Worm (Caenorhabditis elegans): Measurements from ENCODE around the gene cdo-1.

The cdo-1 gene

ce11 chrX:876935-877334 is 13.6 kb upstream of the cdo-1 start, which contains the start of gene ZC13.1 (continued):
- no peak for TF ChIP-seq unc-39 (tag; optimal IDR thresholded peaks at IDR 0.05)
- no peak for TF ChIP-seq elt-1 (tag; optimal IDR thresholded peaks at IDR 0.05)
- no peak for TF ChIP-seq alr-1 (tag; optimal IDR thresholded peaks at IDR 0.05)
- TF ChIP-seq lin-13 (GFP tag; optimal IDR thresholded peaks at IDR 0.05) = peak; percentile 75
- no peak for TF ChIP-seq nhr-11 (tag; optimal IDR thresholded peaks at IDR 0.05)
- TF ChIP-seq aly-2 (tag; optimal IDR thresholded peaks at IDR 0.05) = no peak
- TF ChIP-seq nhr-237 (tag; optimal IDR thresholded peaks at IDR 0.05) = no peak
- no peak for TF ChIP-seq unc-62 (GFP tag; optimal IDR thresholded peaks at IDR 0.05)
- peak; percentile 94 for TF ChIP-seq nhr-129 (tag; optimal IDR thresholded peaks at IDR 0.05)
- TF ChIP-seq ceh-16 (tag; optimal IDR thresholded peaks at IDR 0.05) = no peak
- TF ChIP-seq nhr-23 (tag; optimal IDR thresholded peaks at IDR 0.05) = no peak
- no peak for TF ChIP-seq nhr-10 (tag; optimal IDR thresholded peaks at IDR 0.05)
- TF ChIP-seq lin-39 (tag; optimal IDR thresholded peaks at IDR 0.05) = no peak
- TF ChIP-seq R02D3.7 (tag; optimal IDR thresholded peaks at IDR 0.05) = no peak
- TF ChIP-seq sma-3 (GFP tag; optimal IDR thresholded peaks at IDR 0.05) = peak; percentile 55
- TF ChIP-seq blmp-1 (tag; optimal IDR thresholded peaks at IDR 0.05; ENCODE audit: insufficient read depth) = peak; percentile 92
- TF ChIP-seq gmeb-1 (tag; optimal IDR thresholded peaks at IDR 0.05) = peak; percentile 35
- peak; percentile 38 for TF ChIP-seq zag-1 (tag; optimal IDR thresholded peaks at IDR 0.05)
- peak; percentile 80 for TF ChIP-seq unc-55 (GFP tag; optimal IDR thresholded peaks at IDR 0.05)

- no peak for TF ChIP-seq mab-5 (tag; optimal IDR thresholded peaks at IDR 0.05)
- TF ChIP-seq Y55F3AM.14 (GFP tag; optimal IDR thresholded peaks at IDR 0.05) = no peak
- no peak for TF ChIP-seq ztf-4 (tag; optimal IDR thresholded peaks at IDR 0.05)
- no peak for TF ChIP-seq ZK546.5 (tag; optimal IDR thresholded peaks at IDR 0.05)
- TF ChIP-seq nhr-6 (tag; optimal IDR thresholded peaks at IDR 0.05) = no peak
- no peak for TF ChIP-seq alr-1 (tag; optimal IDR thresholded peaks at IDR 0.05)
- no peak for TF ChIP-seq unc-62 (GFP tag; optimal IDR thresholded peaks at IDR 0.05)
- no peak for TF ChIP-seq sem-4 (tag; optimal IDR thresholded peaks at IDR 0.05)
- no peak for TF ChIP-seq mbf-1 (tag; optimal IDR thresholded peaks at IDR 0.05)
- no peak for TF ChIP-seq crh-2 (tag; optimal IDR thresholded peaks at IDR 0.05)
- TF ChIP-seq R02D3.7 (tag; optimal IDR thresholded peaks at IDR 0.05) = no peak
- no peak for TF ChIP-seq ceh-16 (tag; optimal IDR thresholded peaks at IDR 0.05)
- TF ChIP-seq skn-1 (tag; optimal IDR thresholded peaks at IDR 0.05) = no peak
- no peak for TF ChIP-seq aly-2 (tag; optimal IDR thresholded peaks at IDR 0.05)
- no peak for TF ChIP-seq zag-1 (tag; optimal IDR thresholded peaks at IDR 0.05)
- no peak for TF ChIP-seq mdl-1 (tag; optimal IDR thresholded peaks at IDR 0.05)
- no peak for TF ChIP-seq nhr-23 (tag; optimal IDR thresholded peaks at IDR 0.05)
- TF ChIP-seq ama-1 (optimal IDR thresholded peaks at IDR 0.05) = no peak
Observed at ce11 chrX:873634-874033, 10.3 kb upstream of the cdo-1 start.

- TF ChIP-seq gmeb-1 (tag; optimal IDR thresholded peaks at IDR 0.05) (no peak), nhr-12 (tag; optimal IDR thresholded peaks at IDR 0.05) (no peak), skn-1 (tag; optimal IDR thresholded peaks at IDR 0.05) (peak; percentile 31), fos-1 (tag; optimal IDR thresholded peaks at IDR 0.05) (peak; percentile 74), ztf-1 (GFP tag; conservative IDR thresholded peaks at IDR 0.05) (no peak), lin-39 (tag; optimal IDR thresholded peaks at IDR 0.05) (no peak), nhr-77 (tag; optimal IDR thresholded peaks at IDR 0.05) (no peak), nhr-6 (tag; optimal IDR thresholded peaks at IDR 0.05) (no peak), mbf-1 (tag; optimal IDR thresholded peaks at IDR 0.05) (no peak), unc-39 (tag; optimal IDR thresholded peaks at IDR 0.05) (no peak), blmp-1 (tag; optimal IDR thresholded peaks at IDR 0.05; ENCODE audit: insufficient read depth) (no peak), R02D3.7 (tag; optimal IDR thresholded peaks at IDR 0.05) (no peak), nhr-11 (tag; optimal IDR thresholded peaks at IDR 0.05) (no peak), Y55F3AM.14 (GFP tag; optimal IDR thresholded peaks at IDR 0.05) (no peak), lin-13 (GFP tag; optimal IDR thresholded peaks at IDR 0.05) (no peak), snpc-4 (tag; optimal IDR thresholded peaks at IDR 0.05) (peak; percentile 78), ztf-11 (tag; optimal IDR thresholded peaks at IDR 0.05) (no peak), elt-3 (tag; optimal IDR thresholded peaks at IDR 0.05) (no peak), nhr-129 (tag; optimal IDR thresholded peaks at IDR 0.05) (no peak), lsy-2 (tag; optimal IDR thresholded peaks at IDR 0.05) (no peak)
Observed at ce11 chrX:871957-872715, 8.8 kb upstream of the cdo-1 start, which contains the start of gene F56F10.1. F56F10.1 (plus strand) TSS chrX:872603.

Data from whole organism, L2 larva.